Worm (Caenorhabditis elegans): ENCODE measurements around the gene Y116A8C.23.

ce11 chrIV:17087384-17088099 lies 34.2 kb downstream of the Y116A8C.23 start, which contains the start of the genes snx-13 and snr-1:
- TF ChIP-seq pha-4 (tag; optimal IDR thresholded peaks at IDR 0.05) (no peak), ceh-14 (tag; optimal IDR thresholded peaks at IDR 0.05) (peak; percentile 98)

Data from whole organism, late embryonic.